Fruit fly (Drosophila melanogaster) whole organism, embryonic: Measurements from ENCODE around the gene PMP34.

ENCODE experiments used
- CG10209 ChIP-seq: fragments of 200-800 bp; sonication (Bioruptor generic); optimal IDR thresholded peaks from 3 replicates; lab custom pipeline; 2017; ENCODE audit warnings: missing biosample characterization, mild to moderate bottlenecking, missing genetic modification characterization, missing genetic modification reagents
- CG1024 ChIP-seq: fragments of 200-800 bp; sonication (Bioruptor generic); IDR thresholded peaks from 2 replicates; pipeline ENCODE4 v1.3.6; 2022; ENCODE audit warnings: missing biosample characterization, missing genetic modification characterization
- CG10274 ChIP-seq: fragments of 200-800 bp; sonication (Bioruptor generic); optimal IDR thresholded peaks from 3 replicates; lab custom pipeline; 2017; ENCODE audit warnings: missing biosample characterization, mild to moderate bottlenecking, missing genetic modification characterization
- CG10543 ChIP-seq: fragments of 200-800 bp; sonication (Bioruptor generic); optimal IDR thresholded peaks from 3 replicates; lab custom pipeline; 2017; ENCODE audit warnings: missing biosample characterization, mild to moderate bottlenecking, missing genetic modification characterization, moderate library complexity
- CG12219 ChIP-seq: fragments of 200-800 bp; sonication (Bioruptor generic); optimal IDR thresholded peaks from 3 replicates; lab custom pipeline; 2018; ENCODE audit warnings: missing biosample characterization, mild to moderate bottlenecking, missing genetic modification characterization
- CG12299 ChIP-seq: fragments of 200-800 bp; sonication (Bioruptor generic); optimal IDR thresholded peaks from 2 replicates; lab custom pipeline; 2018; ENCODE audit warnings: missing biosample characterization, mild to moderate bottlenecking, missing genetic modification characterization
- CG16815 ChIP-seq: fragments of 200-800 bp; sonication (Bioruptor generic); optimal IDR thresholded peaks from 3 replicates; lab custom pipeline; 2017; ENCODE audit warnings: missing biosample characterization, mild to moderate bottlenecking, missing genetic modification characterization
- CG17359 ChIP-seq: fragments of 200-800 bp; sonication (Bioruptor generic); optimal IDR thresholded peaks from 3 replicates; lab custom pipeline; 2018; ENCODE audit warnings: missing biosample characterization, mild to moderate bottlenecking, missing genetic modification characterization, moderate library complexity
- CG2129 ChIP-seq: fragments of 200-800 bp; sonication (Bioruptor generic); IDR thresholded peaks from 2 replicates; pipeline ENCODE4 v1.3.6; 2022; ENCODE audit warnings: missing biosample characterization, missing genetic modification characterization; ENCODE audit not compliant: partially characterized antibody
- CG2202 ChIP-seq: fragments of 200-800 bp; sonication (Bioruptor generic); optimal IDR thresholded peaks from 2 replicates; lab custom pipeline; 2018; ENCODE audit warnings: missing biosample characterization, mild to moderate bottlenecking, missing genetic modification characterization
- CG31388 ChIP-seq: fragments of 200-800 bp; sonication (Bioruptor generic); optimal IDR thresholded peaks from 2 replicates; lab custom pipeline; 2016; ENCODE audit warnings: missing biosample characterization, missing genetic modification characterization
- CG3281 ChIP-seq: fragments of 200-800 bp; sonication (Bioruptor generic); optimal IDR thresholded peaks from 3 replicates; lab custom pipeline; 2017; ENCODE audit warnings: missing biosample characterization, mild to moderate bottlenecking, missing genetic modification characterization
- CG33557 ChIP-seq: fragments of 200-800 bp; sonication (Bioruptor generic); optimal IDR thresholded peaks from 2 replicates; lab custom pipeline; 2019; ENCODE audit warnings: missing biosample characterization, mild to moderate bottlenecking, missing genetic modification characterization, moderate library complexity
- CG3847 ChIP-seq: fragments of 200-800 bp; sonication (Bioruptor generic); IDR thresholded peaks from 2 replicates; pipeline ENCODE4 v1.3.6; 2022; ENCODE audit warnings: missing biosample characterization, missing genetic modification characterization
- CG4820 ChIP-seq: fragments of 200-800 bp; sonication (Bioruptor generic); optimal IDR thresholded peaks from 3 replicates; lab custom pipeline; 2016; ENCODE audit warnings: missing biosample characterization, missing genetic modification characterization
- CG6689 ChIP-seq: fragments of 200-800 bp; sonication (Bioruptor generic); IDR thresholded peaks from 2 replicates; pipeline ENCODE4 v1.3.6; 2022; ENCODE audit warnings: missing biosample characterization, missing genetic modification characterization
- CG6791 ChIP-seq: fragments of 200-800 bp; sonication (Bioruptor generic); IDR thresholded peaks from 3 replicates; pipeline ENCODE4 v1.3.6; 2022; ENCODE audit warnings: missing biosample characterization, missing genetic modification characterization; ENCODE audit not compliant: partially characterized antibody
- CHES-1-like ChIP-seq: fragments of 200-800 bp; sonication (Bioruptor generic); optimal IDR thresholded peaks from 2 replicates; lab custom pipeline; 2016; ENCODE audit warnings: missing biosample characterization, missing genetic modification characterization
- Deaf1 ChIP-seq: fragments of 200-800 bp; optimal IDR thresholded peaks from 3 replicates; lab custom pipeline; 2019; ENCODE audit warnings: missing biosample characterization, mild to moderate bottlenecking, missing genetic modification characterization, moderate library complexity
- Dip3 ChIP-seq: fragments of 200-800 bp; sonication (Bioruptor generic); optimal IDR thresholded peaks from 3 replicates; lab custom pipeline; 2016; ENCODE audit warnings: missing biosample characterization, missing genetic modification characterization
- Ets65A ChIP-seq: fragments of 200-800 bp; sonication (Bioruptor generic); peaks from one replicate; lab custom pipeline; 2016; ENCODE audit warnings: missing biosample characterization, missing genetic modification characterization
- Fer1 ChIP-seq: fragments of 200-800 bp; sonication (Bioruptor generic); optimal IDR thresholded peaks from 2 replicates; lab custom pipeline; 2017; ENCODE audit warnings: missing biosample characterization, mild to moderate bottlenecking, missing genetic modification characterization
- GATAe ChIP-seq: fragments of 200-800 bp; sonication (Bioruptor generic); conservative IDR thresholded peaks from 2 replicates; pipeline ENCODE4 v1.3.6; 2022; ENCODE audit warnings: missing biosample characterization, missing genetic modification characterization
- HLH3B ChIP-seq: fragments of 200-800 bp; sonication (Bioruptor generic); IDR thresholded peaks from 2 replicates; pipeline ENCODE4 v1.3.6; 2022; ENCODE audit warnings: missing biosample characterization, missing genetic modification characterization
- HmgD ChIP-seq: fragments of 200-800 bp; sonication (Bioruptor generic); optimal IDR thresholded peaks from 3 replicates; lab custom pipeline; 2016; ENCODE audit warnings: missing biosample characterization, missing genetic modification characterization
- MESR4 ChIP-seq: fragments of 200-800 bp; sonication (Bioruptor generic); optimal IDR thresholded peaks from 2 replicates; lab custom pipeline; 2018; ENCODE audit warnings: missing biosample characterization, mild to moderate bottlenecking, missing genetic modification characterization, moderate library complexity
- NfI ChIP-seq: fragments of 200-800 bp; sonication (Bioruptor generic); optimal IDR thresholded peaks from 3 replicates; lab custom pipeline; 2018; ENCODE audit warnings: missing biosample characterization, mild to moderate bottlenecking, missing genetic modification characterization, moderate library complexity
- Oli ChIP-seq: fragments of 200-800 bp; sonication (Bioruptor generic); optimal IDR thresholded peaks from 2 replicates; lab custom pipeline; 2018; ENCODE audit warnings: missing biosample characterization, mild to moderate bottlenecking, missing genetic modification characterization, moderate library complexity
- Spps ChIP-seq: fragments of 200-800 bp; sonication (Bioruptor generic); optimal IDR thresholded peaks from 2 replicates; lab custom pipeline; 2018; ENCODE audit warnings: missing biosample characterization, mild to moderate bottlenecking, missing genetic modification characterization
- crol ChIP-seq: fragments of 200-800 bp; sonication (Bioruptor generic); IDR thresholded peaks from 2 replicates; pipeline ENCODE4 v1.3.6; 2022; ENCODE audit warnings: missing biosample characterization, missing genetic modification characterization
- dm ChIP-seq: fragments of 200-800 bp; sonication (Bioruptor generic); optimal IDR thresholded peaks from 3 replicates; lab custom pipeline; 2016; ENCODE audit warnings: missing biosample characterization, missing genetic modification characterization
- esg ChIP-seq: fragments of 200-800 bp; sonication (Bioruptor generic); conservative IDR thresholded peaks from 2 replicates; pipeline ENCODE4 v1.3.6; 2022; ENCODE audit warnings: missing biosample characterization, missing genetic modification characterization
- fru ChIP-seq: fragments of >200 bp; optimal IDR thresholded peaks from 2 replicates; lab custom pipeline; 2017
- gcm2 ChIP-seq: fragments of 200-800 bp; sonication (Bioruptor generic); optimal IDR thresholded peaks from 2 replicates; lab custom pipeline; 2016; ENCODE audit warnings: missing biosample characterization, missing genetic modification characterization
- gfzf ChIP-seq: fragments of 200-800 bp; sonication (Bioruptor generic); optimal IDR thresholded peaks from 2 replicates; lab custom pipeline; 2016; ENCODE audit warnings: missing biosample characterization, mild to moderate bottlenecking, missing genetic modification characterization, moderate library complexity
- grn ChIP-seq: fragments of 200-800 bp; sonication (Bioruptor generic); optimal IDR thresholded peaks from 3 replicates; lab custom pipeline; 2017; ENCODE audit warnings: missing biosample characterization, missing genetic modification characterization
- gro ChIP-seq: fragments of 200-800 bp; sonication (Bioruptor generic); optimal IDR thresholded peaks from 2 replicates; lab custom pipeline; 2016; ENCODE audit warnings: missing biosample characterization, missing genetic modification characterization
- ham ChIP-seq: fragments of 200-800 bp; sonication (Bioruptor generic); IDR thresholded peaks from 2 replicates; pipeline ENCODE4 v1.3.6; 2022; ENCODE audit warnings: missing biosample characterization, missing genetic modification characterization
- hkb ChIP-seq, 2 experiments: fragments of 200-800 bp in 1 of 2; fragments of >200 bp in 1 of 2; sonication (Bioruptor generic) in 1 of 2; IDR thresholded peaks in 1 of 2; optimal IDR thresholded peaks in 1 of 2; 2 replicates each; pipeline versions ENCODE4 v1.3.6 to Lab custom; 2017 to 2022; ENCODE audit warnings: missing biosample characterization in 1 of 2, missing genetic modification characterization in 1 of 2
- hth ChIP-seq: fragments of >200 bp; optimal IDR thresholded peaks from 2 replicates; lab custom pipeline; 2017; ENCODE audit warnings: inconsistent platforms
- prd ChIP-seq, 3 experiments: fragments of >200 bp in 2 of 3; fragments of 200-800 bp in 1 of 3; sonication (Bioruptor generic) in 1 of 3; optimal IDR thresholded peaks in 2 of 3; IDR thresholded peaks in 1 of 3; 2 replicates in 2 of 3; 3 replicates in 1 of 3; pipeline versions ENCODE4 v1.3.6 to Lab custom; 2017 to 2022; ENCODE audit warnings: missing biosample characterization in 1 of 3, missing genetic modification characterization in 1 of 3
- sens ChIP-seq: fragments of 200-800 bp; sonication (Bioruptor generic); peaks from one replicate; lab custom pipeline; 2016; ENCODE audit warnings: missing biosample characterization, missing genetic modification characterization
- sens-2 ChIP-seq: fragments of 200-800 bp; sonication (Bioruptor generic); IDR thresholded peaks from 2 replicates; pipeline ENCODE4 v1.3.6; 2022; ENCODE audit warnings: missing biosample characterization, missing genetic modification characterization
- sr ChIP-seq: fragments of 200-800 bp; sonication (Bioruptor generic); IDR thresholded peaks from 3 replicates; pipeline ENCODE4 v1.3.6; 2022; ENCODE audit warnings: missing biosample characterization, missing genetic modification characterization
- stc ChIP-seq: fragments of 200-800 bp; sonication (Bioruptor generic); IDR thresholded peaks from 2 replicates; pipeline ENCODE4 v1.3.6; 2022; ENCODE audit warnings: missing biosample characterization, missing genetic modification characterization
- trh ChIP-seq: fragments of 200-800 bp; sonication (Bioruptor generic); optimal IDR thresholded peaks from 2 replicates; lab custom pipeline; 2016; ENCODE audit warnings: missing biosample characterization, missing genetic modification characterization
- vfl ChIP-seq: fragments of 200-800 bp; sonication (Bioruptor generic); optimal IDR thresholded peaks from 2 replicates; lab custom pipeline; 2016; ENCODE audit warnings: missing biosample characterization, missing genetic modification characterization
- vvl ChIP-seq: fragments of 200-800 bp; sonication (Bioruptor generic); IDR thresholded peaks from 2 replicates; pipeline ENCODE4 v1.3.6; 2022; ENCODE audit warnings: missing biosample characterization, missing genetic modification characterization
- zfh2 ChIP-seq: fragments of 200-800 bp; sonication (Bioruptor generic); optimal IDR thresholded peaks from 2 replicates; lab custom pipeline; 2016; ENCODE audit warnings: missing biosample characterization, missing genetic modification characterization

The PMP34 gene

dm6 chr3L:4363887-4364794, 45.6 kb downstream of the PMP34 start, which contains the start of the genes Cip4 and mRpS6 (continued):
- TF ChIP-seq MESR4 (GFP tag; lab: Kevin White, UChicago), result peak; percentile 57
- TF ChIP-seq Deaf1 (tag; lab: Kevin White, UChicago), result peak; percentile 71
- TF ChIP-seq esg, result peak; percentile 87
- peak; percentile 82 for TF ChIP-seq CG3847 (GFP tag; lab: Robert Waterston, UW)
- peak; percentile 46; the same call in 2 of the 3 replicates for TF ChIP-seq CG6791 (GFP tag; lab: Robert Waterston, UW)
- peak; percentile 63 for TF ChIP-seq CG6689
- TF ChIP-seq hkb (optimal IDR thresholded peaks at IDR 0.05; lab: Kevin White, UChicago), result no peak
- peak; percentile 79 for TF ChIP-seq hkb (GFP tag; IDR thresholded peaks at IDR 0.05; lab: Robert Waterston, UW)
- TF ChIP-seq Dip3 (GFP tag; lab: Kevin White, UChicago), result peak; percentile 62
- peak; percentile 84 for TF ChIP-seq CG12299 (tag; lab: Kevin White, UChicago)
- peak; percentile 51 for TF ChIP-seq Spps
- TF ChIP-seq HmgD (GFP tag; lab: Kevin White, UChicago), result no peak
- TF ChIP-seq Ets65A, result peak; percentile 91
- peak; percentile 56 for TF ChIP-seq zfh2
- peak; percentile 1 for TF ChIP-seq gcm2
- peak; percentile 79 for TF ChIP-seq CG17359
- TF ChIP-seq CG12219 (GFP tag; lab: Kevin White, UChicago), result peak; percentile 50
- peak; percentile 69 for TF ChIP-seq trh
- peak; percentile 85 for TF ChIP-seq CG10543 (GFP tag; lab: Kevin White, UChicago)
- TF ChIP-seq vvl, result peak; percentile 82
- TF ChIP-seq hth (lab: Kevin White, UChicago), result no peak
- peak; percentile 18 for TF ChIP-seq CG2202 (tag; lab: Kevin White, UChicago)
- no peak for TF ChIP-seq grn (GFP tag; lab: Kevin White, UChicago)
- TF ChIP-seq crol (GFP tag; lab: Robert Waterston, UW), result no peak
- peak; percentile 28 for TF ChIP-seq dm (GFP tag; lab: Kevin White, UChicago)
- no peak for TF ChIP-seq sr (GFP tag; lab: Robert Waterston, UW)
- peak; percentile 67 for TF ChIP-seq CG1024 (GFP tag; lab: Robert Waterston, UW)
- no peak for TF ChIP-seq GATAe (GFP tag; lab: Robert Waterston, UW)
- TF ChIP-seq CG4820 (GFP tag; lab: Kevin White, UChicago), result no peak
- TF ChIP-seq CG33557 (GFP tag; lab: Kevin White, UChicago), result peak; percentile 59
- TF ChIP-seq ham (GFP tag; lab: Robert Waterston, UW), result no peak
- peak; percentile 82 for TF ChIP-seq gfzf (GFP tag; lab: Kevin White, UChicago)
- peak; percentile 59 for TF ChIP-seq gro (GFP tag; lab: Kevin White, UChicago)
- TF ChIP-seq CG2129, result no peak
- TF ChIP-seq fru (lab: Kevin White, UChicago), result no peak
- peak; percentile 75 for TF ChIP-seq CG16815 (GFP tag; lab: Kevin White, UChicago)
- TF ChIP-seq CG10274 (GFP tag; lab: Kevin White, UChicago), result no peak
- no peak for TF ChIP-seq CG31388 (GFP tag; lab: Kevin White, UChicago)
- no peak for TF ChIP-seq prd (optimal IDR thresholded peaks at IDR 0.05; lab: Kevin White, UChicago)
- TF ChIP-seq prd (GFP tag; IDR thresholded peaks at IDR 0.05; lab: Robert Waterston, UW), result peak; percentile 76
- peak; percentile 84 for TF ChIP-seq CG10209 (GFP tag; lab: Kevin White, UChicago)
- peak; percentile 84 for TF ChIP-seq sens-2 (GFP tag; lab: Robert Waterston, UW)
- TF ChIP-seq NfI, result peak; percentile 85
- no peak for TF ChIP-seq Fer1
- TF ChIP-seq sens (GFP tag; lab: Kevin White, UChicago), result peak; percentile 84
- peak; percentile 16 for TF ChIP-seq CHES-1-like
- peak; percentile 6 for TF ChIP-seq CG3281 (GFP tag; lab: Kevin White, UChicago)
- peak; percentile 70; the same call in 1 of the 2 replicates for TF ChIP-seq HLH3B (GFP tag; lab: Robert Waterston, UW)
- peak; percentile 77 for TF ChIP-seq Oli (tag; lab: Kevin White, UChicago)
- TF ChIP-seq stc, result peak; percentile 71
- peak; percentile 10 for TF ChIP-seq vfl
